Fruit fly (Drosophila melanogaster): ENCODE measurements around the gene HGTX.

HGTX gene

dm6 chr3L:14624425-14625309 is 25.3 kb upstream of the HGTX start (continued):
- TF ChIP-seq CG10543 (GFP tag; optimal IDR thresholded peaks at IDR 0.05): peak; percentile 60
- no peak for TF ChIP-seq org-1 (GFP tag; optimal IDR thresholded peaks at IDR 0.05)
- no peak for TF ChIP-seq NC2α (GFP tag; optimal IDR thresholded peaks at IDR 0.05)
- TF ChIP-seq tgo (GFP tag; IDR thresholded peaks at IDR 0.05): no peak
- TF ChIP-seq CG8388 (GFP tag; optimal IDR thresholded peaks at IDR 0.05): peak; percentile 31
- no peak for TF ChIP-seq ac (GFP tag; optimal IDR thresholded peaks at IDR 0.05)
- TF ChIP-seq lmd (GFP tag; IDR thresholded peaks at IDR 0.05): no peak
- peak; percentile 75 for TF ChIP-seq CG12769 (tag; optimal IDR thresholded peaks at IDR 0.05)
- peak; percentile 27 for TF ChIP-seq mirr (GFP tag; optimal IDR thresholded peaks at IDR 0.05)
- no peak for TF ChIP-seq Rfx (GFP tag; IDR thresholded peaks at IDR 0.05)
- no peak for TF ChIP-seq CG11504 (tag; optimal IDR thresholded peaks at IDR 0.05)
- TF ChIP-seq Blimp-1 (GFP tag; optimal IDR thresholded peaks at IDR 0.05): peak; percentile 45
- no peak for TF ChIP-seq CG12219 (GFP tag; optimal IDR thresholded peaks at IDR 0.05)
- no peak for TF ChIP-seq CG12942 (GFP tag; optimal IDR thresholded peaks at IDR 0.05)
- no peak for TF ChIP-seq zf30C (GFP tag; optimal IDR thresholded peaks at IDR 0.05)
- TF ChIP-seq Antp (GFP tag; optimal IDR thresholded peaks at IDR 0.05): no peak
- TF ChIP-seq CG1792 (GFP tag; optimal IDR thresholded peaks at IDR 0.05): no peak
- TF ChIP-seq CG7839 (tag; optimal IDR thresholded peaks at IDR 0.05): no peak
- TF ChIP-seq CG2889 (GFP tag; IDR thresholded peaks at IDR 0.05): no peak
- no peak for TF ChIP-seq CG2202 (tag; optimal IDR thresholded peaks at IDR 0.05)
- no peak for TF ChIP-seq gem (tag; optimal IDR thresholded peaks at IDR 0.05)
- TF ChIP-seq CG31365 (tag; optimal IDR thresholded peaks at IDR 0.05): peak; percentile 17
- TF ChIP-seq ranshi (GFP tag; IDR thresholded peaks at IDR 0.05): no peak
- TF ChIP-seq dysf (GFP tag; IDR thresholded peaks at IDR 0.05): 0 out of 3 replicates have a peak, but pooled peaks have one; percentile 11
- peak; percentile 73 for TF ChIP-seq psq (GFP tag; optimal IDR thresholded peaks at IDR 0.05)
- no peak for TF ChIP-seq gce (GFP tag; IDR thresholded peaks at IDR 0.05)
- TF ChIP-seq CG10979 (tag; optimal IDR thresholded peaks at IDR 0.05): no peak
- no peak for TF ChIP-seq az2 (GFP tag; optimal IDR thresholded peaks at IDR 0.05)
- TF ChIP-seq pan (optimal IDR thresholded peaks at IDR 0.05): no peak
- TF ChIP-seq pan (GFP tag; optimal IDR thresholded peaks at IDR 0.05 in 1 of 2, IDR thresholded peaks at IDR 0.05 in 1 of 2): peak in 1 of 2 experiments; percentile 44
- TF ChIP-seq Mes4 (GFP tag; optimal IDR thresholded peaks at IDR 0.05): no peak
- TF ChIP-seq CrebB (tag; optimal IDR thresholded peaks at IDR 0.05): no peak
- no peak for TF ChIP-seq CG4820 (GFP tag; optimal IDR thresholded peaks at IDR 0.05)
- TF ChIP-seq nerfin-2 (GFP tag; IDR thresholded peaks at IDR 0.05; ENCODE audit: partially characterized antibody): no peak
- TF ChIP-seq NfI (GFP tag; optimal IDR thresholded peaks at IDR 0.05): no peak
- no peak for TF ChIP-seq inv (GFP tag; IDR thresholded peaks at IDR 0.05; ENCODE audit: partially characterized antibody)
- TF ChIP-seq CG1602 (GFP tag; optimal IDR thresholded peaks at IDR 0.05): no peak
- no peak for TF ChIP-seq Dek (tag; optimal IDR thresholded peaks at IDR 0.05)
- TF ChIP-seq shn (GFP tag; optimal IDR thresholded peaks at IDR 0.05): no peak
- TF ChIP-seq CG18476 (GFP tag; optimal IDR thresholded peaks at IDR 0.05): no peak
- peak in 1 of 2 experiments; percentile 56 for TF ChIP-seq bsh (GFP tag; optimal IDR thresholded peaks at IDR 0.05)
- no peak for TF ChIP-seq E2f1 (GFP tag; IDR thresholded peaks at IDR 0.05)
- no peak for TF ChIP-seq luna (GFP tag; optimal IDR thresholded peaks at IDR 0.05)
- no peak for TF ChIP-seq klu (GFP tag; IDR thresholded peaks at IDR 0.05)
- no peak for TF ChIP-seq CG4404 (GFP tag; IDR thresholded peaks at IDR 0.05)
- no peak for TF ChIP-seq CG17612 (GFP tag; IDR thresholded peaks at IDR 0.05)
- TF ChIP-seq CG1024 (GFP tag; IDR thresholded peaks at IDR 0.05): no peak
- no peak for TF ChIP-seq fd96Cb (tag; optimal IDR thresholded peaks at IDR 0.05)
- no peak for TF ChIP-seq CG9797 (GFP tag; optimal IDR thresholded peaks at IDR 0.05)
- no peak for TF ChIP-seq pros (GFP tag; optimal IDR thresholded peaks at IDR 0.05)
